Worm (Caenorhabditis elegans): ENCODE results near the gene F58A3.4.
A peak's percentile ranks its signal among the peaks of the same experiment; 100 is the strongest.

- TF ChIP-seq nhr-28 (tag; optimal IDR thresholded peaks at IDR 0.05) = peak; percentile 17
- no peak for TF ChIP-seq nhr-76 (tag; optimal IDR thresholded peaks at IDR 0.05)
- TF ChIP-seq tbx-8 (GFP tag; optimal IDR thresholded peaks at IDR 0.05) = peak; percentile 30
These were observed 46.9 kb downstream of the F58A3.4 start, which contains the start of gene nas-10 for ce11 chrX:10963453-10964046.

Measured in whole organism, mixed stage, embryonic.